Fruit fly (Drosophila melanogaster): ENCODE measurements around the gene wek.

- TF ChIP-seq CG8478 (optimal IDR thresholded peaks at IDR 0.05) (no peak), CTCF (optimal IDR thresholded peaks at IDR 0.05) (no peak)
Measured at dm6 chr2L:15783785-15784184, 15.6 kb upstream of the wek start, which contains the start of gene t-Grip91.
